Fruit fly (Drosophila melanogaster) whole organism, pupa: Measurements from ENCODE around the gene RpS27A.

Source experiments
- CG10348 ChIP-seq: fragments of 200-800 bp; sonication (Bioruptor generic); IDR thresholded peaks from 2 replicates; pipeline ENCODE4 v1.3.6; 2022; ENCODE audit warnings: missing biosample characterization, missing genetic modification characterization
- CG12605 ChIP-seq: fragments of 200-800 bp; sonication (Bioruptor generic); IDR thresholded peaks from 2 replicates; pipeline ENCODE4 v1.3.6; 2022; ENCODE audit warnings: missing biosample characterization, missing genetic modification characterization
- CG13204 ChIP-seq: fragments of 200-800 bp; sonication (Bioruptor generic); optimal IDR thresholded peaks from 2 replicates; lab custom pipeline; 2018; ENCODE audit warnings: missing biosample characterization, mild to moderate bottlenecking, missing genetic modification characterization, moderate library complexity
- CG14655 ChIP-seq: fragments of 200-800 bp; sonication (Bioruptor generic); optimal IDR thresholded peaks from 3 replicates; lab custom pipeline; 2017; ENCODE audit warnings: mild to moderate bottlenecking, missing biosample characterization, missing genetic modification reagents, missing genetic modification characterization
- CG15710 ChIP-seq: fragments of 200-800 bp; sonication (Bioruptor generic); optimal IDR thresholded peaks from 2 replicates; lab custom pipeline; 2018; ENCODE audit warnings: missing biosample characterization, mild to moderate bottlenecking, missing genetic modification characterization, moderate library complexity
- CG17806 ChIP-seq: fragments of 200-800 bp; sonication (Bioruptor generic); optimal IDR thresholded peaks from 2 replicates; lab custom pipeline; 2018; ENCODE audit warnings: missing biosample characterization, mild to moderate bottlenecking, missing genetic modification characterization, moderate library complexity
- CG32121 ChIP-seq: fragments of 200-800 bp; sonication (Bioruptor generic); IDR thresholded peaks from 2 replicates; pipeline ENCODE4 v1.3.6; 2022; ENCODE audit warnings: missing biosample characterization, missing genetic modification characterization
- CG34367 ChIP-seq: fragments of 200-800 bp; sonication (Bioruptor generic); optimal IDR thresholded peaks from 2 replicates; lab custom pipeline; 2018; ENCODE audit warnings: missing biosample characterization, mild to moderate bottlenecking, missing genetic modification characterization
- CG4496 ChIP-seq: fragments of 200-800 bp; sonication (Bioruptor generic); IDR thresholded peaks from 3 replicates; pipeline ENCODE4 v1.3.6; 2022; ENCODE audit warnings: missing biosample characterization, missing genetic modification characterization
- CG8159 ChIP-seq: fragments of 200-800 bp; sonication (Bioruptor generic); optimal IDR thresholded peaks from 3 replicates; lab custom pipeline; 2018; ENCODE audit warnings: missing biosample characterization, mild to moderate bottlenecking, missing genetic modification characterization, moderate library complexity
- CG8301 ChIP-seq: fragments of 200-800 bp; sonication (Bioruptor generic); optimal IDR thresholded peaks from 2 replicates; lab custom pipeline; 2018; ENCODE audit warnings: missing biosample characterization, mild to moderate bottlenecking, missing genetic modification characterization
- CG9948 ChIP-seq: fragments of 200-800 bp; sonication (Bioruptor generic); optimal IDR thresholded peaks from 2 replicates; lab custom pipeline; 2018; ENCODE audit warnings: missing biosample characterization, mild to moderate bottlenecking, missing genetic modification characterization, moderate library complexity
- D1 ChIP-seq: fragments of 200-800 bp; sonication (Bioruptor generic); optimal IDR thresholded peaks from 2 replicates; lab custom pipeline; 2018; ENCODE audit warnings: missing biosample characterization, mild to moderate bottlenecking, missing genetic modification characterization, moderate library complexity
- EcR ChIP-seq: fragments of 200-800 bp; sonication (Bioruptor generic); optimal IDR thresholded peaks from 3 replicates; lab custom pipeline; 2019; ENCODE audit warnings: missing biosample characterization, missing genetic modification characterization, mild to moderate bottlenecking, moderate library complexity, missing genetic modification reagents
- Ets98B ChIP-seq: fragments of 200-800 bp; sonication (Bioruptor generic); IDR thresholded peaks from 2 replicates; pipeline ENCODE4 v1.3.6; 2022; ENCODE audit warnings: missing biosample characterization, missing genetic modification characterization
- Pif1A ChIP-seq: fragments of 200-800 bp; sonication (Bioruptor generic); optimal IDR thresholded peaks from 3 replicates; lab custom pipeline; 2016; ENCODE audit warnings: missing biosample characterization, missing genetic modification characterization
- Pif1B ChIP-seq: fragments of 200-800 bp; sonication (Bioruptor generic); optimal IDR thresholded peaks from 3 replicates; lab custom pipeline; 2016; ENCODE audit warnings: missing biosample characterization, missing genetic modification characterization
- Snoo ChIP-seq: fragments of 200-800 bp; sonication (Bioruptor generic); optimal IDR thresholded peaks from 3 replicates; lab custom pipeline; 2017; ENCODE audit warnings: missing biosample characterization, mild to moderate bottlenecking, missing genetic modification characterization, inconsistent platforms
- fd96Ca ChIP-seq: fragments of 200-800 bp; sonication (Bioruptor generic); IDR thresholded peaks from 3 replicates; pipeline ENCODE4 v1.3.6; 2022; ENCODE audit warnings: missing biosample characterization, missing genetic modification characterization
- gl ChIP-seq: fragments of 200-800 bp; sonication (Bioruptor generic); optimal IDR thresholded peaks from 2 replicates; lab custom pipeline; 2018; ENCODE audit warnings: missing biosample characterization, mild to moderate bottlenecking, missing genetic modification characterization
- rn ChIP-seq: fragments of 200-800 bp; sonication (Bioruptor generic); IDR thresholded peaks from 2 replicates; pipeline ENCODE4 v1.3.6; 2022; ENCODE audit warnings: missing biosample characterization, missing genetic modification characterization

The RpS27A gene

dm6 chr2L:10428528-10428927, 20.4 kb downstream of the RpS27A start, which contains the start of gene CG5188:
CG5188 (plus strand) TSS chr2L:10428829.
- TF ChIP-seq fd96Ca (GFP tag; lab: Robert Waterston, UW) (no peak), CG9948 (tag; lab: Kevin White, UChicago) (peak; percentile 9), CG13204 (GFP tag; lab: Kevin White, UChicago) (no peak), CG12605 (peak; percentile 58), Snoo (tag; lab: Kevin White, UChicago) (peak; percentile 34), CG17806 (peak; percentile 38), CG15710 (tag; lab: Kevin White, UChicago) (peak; percentile 34), gl (no peak), CG34367 (tag; lab: Kevin White, UChicago) (no peak), Pif1B (GFP tag; lab: Kevin White, UChicago) (no peak), CG32121 (GFP tag; lab: Robert Waterston, UW) (peak; percentile 48), Ets98B (GFP tag; lab: Robert Waterston, UW) (peak; percentile 62; the same call in 1 of the 2 replicates), D1 (tag; lab: Kevin White, UChicago) (no peak), CG8301 (tag; lab: Kevin White, UChicago) (peak; percentile 50), CG4496 (GFP tag; lab: Robert Waterston, UW) (peak; percentile 25; the same call in 1 of the 3 replicates), Pif1A (GFP tag; lab: Kevin White, UChicago) (no peak), CG8159 (peak; percentile 48), EcR (no peak), CG10348 (GFP tag; lab: Robert Waterston, UW) (no peak)

dm6 chr2L:10430802-10431476, 22.8 kb downstream of the RpS27A start, which contains the start of the genes Bug22 and TfIIB:
Bug22 (minus strand) TSS chr2L:10430918.
TfIIB (plus strand) TSS chr2L:10431338.
- no peak for TF ChIP-seq D1 (tag; lab: Kevin White, UChicago)
- TF ChIP-seq CG10348 (GFP tag; lab: Robert Waterston, UW): no peak
- TF ChIP-seq CG32121 (GFP tag; lab: Robert Waterston, UW): peak; percentile 65
- peak; percentile 51 for TF ChIP-seq Snoo (tag; lab: Kevin White, UChicago)
- TF ChIP-seq CG9948 (tag; lab: Kevin White, UChicago): peak; percentile 46
- TF ChIP-seq rn (GFP tag; lab: Robert Waterston, UW): 0 out of 2 replicates have a peak, but pooled peaks have one; percentile 29
- TF ChIP-seq Ets98B (GFP tag; lab: Robert Waterston, UW): no peak; the same call in 1 of the 2 replicates
- TF ChIP-seq CG8159: no peak
- TF ChIP-seq CG15710 (tag; lab: Kevin White, UChicago): peak; percentile 51
- TF ChIP-seq CG17806: peak; percentile 46
- no peak for TF ChIP-seq fd96Ca (GFP tag; lab: Robert Waterston, UW)
- no peak for TF ChIP-seq CG13204 (GFP tag; lab: Kevin White, UChicago)
- no peak for TF ChIP-seq CG14655 (GFP tag; lab: Kevin White, UChicago)
- TF ChIP-seq CG4496 (GFP tag; lab: Robert Waterston, UW): peak; percentile 61; the same call in 2 of the 3 replicates
- TF ChIP-seq EcR: no peak

dm6 chr2L:10435606-10436160, 27.5 kb downstream of the RpS27A start, which contains the start of the genes TBC1D16 and holn1:
TBC1D16 (minus strand) TSS chr2L:10435656.
holn1 (plus strand) TSS chr2L:10435995.
- TF ChIP-seq Snoo (tag; lab: Kevin White, UChicago) (no peak), CG8159 (no peak), rn (GFP tag; lab: Robert Waterston, UW) (no peak), CG4496 (GFP tag; lab: Robert Waterston, UW) (no peak), CG13204 (GFP tag; lab: Kevin White, UChicago) (no peak), Pif1A (GFP tag; lab: Kevin White, UChicago) (no peak), CG32121 (GFP tag; lab: Robert Waterston, UW) (no peak), fd96Ca (GFP tag; lab: Robert Waterston, UW) (no peak), CG34367 (tag; lab: Kevin White, UChicago) (no peak), CG8301 (tag; lab: Kevin White, UChicago) (no peak), Pif1B (GFP tag; lab: Kevin White, UChicago) (no peak), CG9948 (tag; lab: Kevin White, UChicago) (no peak), EcR (no peak), CG12605 (no peak), Ets98B (GFP tag; lab: Robert Waterston, UW) (no peak), gl (no peak), D1 (tag; lab: Kevin White, UChicago) (no peak), CG10348 (GFP tag; lab: Robert Waterston, UW) (no peak), CG14655 (GFP tag; lab: Kevin White, UChicago) (no peak)

dm6 chr2L:10437317-10437716, 29.2 kb downstream of the RpS27A start, which contains the start of gene STUB1:
STUB1 (plus strand) TSS chr2L:10437548.
- TF ChIP-seq CG17806 (no peak), CG32121 (GFP tag; lab: Robert Waterston, UW) (no peak), fd96Ca (GFP tag; lab: Robert Waterston, UW) (no peak), Ets98B (GFP tag; lab: Robert Waterston, UW) (no peak)
- TF ChIP-seq, all 21 proteins: peak for 0

- TF ChIP-seq CG8159 (no peak), CG17806 (no peak), rn (GFP tag; lab: Robert Waterston, UW) (no peak), CG9948 (tag; lab: Kevin White, UChicago) (no peak), CG12605 (no peak), CG14655 (GFP tag; lab: Kevin White, UChicago) (no peak), CG15710 (tag; lab: Kevin White, UChicago) (no peak), gl (no peak), CG4496 (GFP tag; lab: Robert Waterston, UW) (no peak), Pif1B (GFP tag; lab: Kevin White, UChicago) (no peak), EcR (no peak), CG34367 (tag; lab: Kevin White, UChicago) (no peak), Ets98B (GFP tag; lab: Robert Waterston, UW) (no peak), Snoo (tag; lab: Kevin White, UChicago) (no peak), CG10348 (GFP tag; lab: Robert Waterston, UW) (no peak), CG13204 (GFP tag; lab: Kevin White, UChicago) (no peak), CG8301 (tag; lab: Kevin White, UChicago) (no peak)
Observed at dm6 chr2L:10439174-10439573, 31.0 kb downstream of the RpS27A start, which contains the start of gene Nse4. Nse4 (plus strand) TSS chr2L:10439440.
